Worm (Caenorhabditis elegans) whole organism, L4/young adult: ENCODE measurements around the gene F17C11.11.

ENCODE experiments used
- W03F9.2 ChIP-seq: fragments of 150-350 bp; optimal IDR thresholded peaks from 2 replicates; lab custom pipeline; 2014; ENCODE audit warnings: missing biosample characterization, missing genetic modification characterization
- dao-5 ChIP-seq: sonication (generic microtip); optimal IDR thresholded peaks from 2 replicates; lab custom pipeline; 2016; ENCODE audit warnings: missing genotype, missing genetic modification characterization, moderate library complexity, missing compliant biosample characterization
- him-1 ChIP-seq: sonication (generic microtip); optimal IDR thresholded peaks from 2 replicates; lab custom pipeline; 2016; ENCODE audit warnings: missing genotype, missing genetic modification reagents, missing genetic modification characterization, missing compliant biosample characterization

DNA sequence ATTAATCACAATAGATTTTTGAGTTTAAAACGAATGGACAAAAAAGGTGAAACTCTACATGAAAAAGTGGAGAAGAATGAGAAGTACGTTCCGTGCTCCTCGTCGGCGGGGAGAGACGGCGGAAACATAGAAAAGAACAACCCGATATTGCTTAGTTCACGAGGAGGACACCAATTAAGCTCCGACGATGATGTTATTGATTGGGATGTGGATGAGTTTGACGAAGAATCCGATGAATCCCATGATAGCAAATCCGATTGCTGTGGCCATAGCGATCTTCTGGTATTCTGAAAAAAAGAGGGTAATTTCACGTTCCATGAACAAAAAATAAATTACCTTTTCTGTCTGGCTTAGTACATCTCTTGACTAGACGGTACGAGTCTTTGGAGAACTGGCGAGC lies 41.9 kb downstream of the F17C11.11 start:
- TF ChIP-seq him-1 (no peak), W03F9.2 (no peak), dao-5 (tag; lab: Kevin White, UChicago) (no peak)
